Comparison of ENCODE assay signal across 6 fruit fly cellular contexts in genomic region chrX:4616865-4617669, dm6.
A peak's percentile ranks its signal among the peaks of the same experiment; 100 is the strongest.
TF ChIP-seq lines count a peak whose summit lies in the region.

TSS of gene peb (plus strand) at chrX:4617564.

- TF ChIP-seq CTCF in whole organism, embryonic (GFP tag; optimal IDR thresholded peaks at IDR 0.05; lab: Kevin White, UChicago) = no peak

TF ChIP-seq in whole organism, 6 proteins besides CTCF, POLR2A, EP300 and RAD21:
- peak; percentile 87 for TF ChIP-seq Dll (optimal IDR thresholded peaks at IDR 0.05; lab: Kevin White, UChicago)
- TF ChIP-seq EcR (GFP tag; optimal IDR thresholded peaks at IDR 0.05; lab: Kevin White, UChicago) = no peak

TF ChIP-seq in whole organism, adult, 20 proteins besides CTCF, POLR2A, EP300 and RAD21 (continues in another document):
- TF ChIP-seq cnc (optimal IDR thresholded peaks at IDR 0.05; lab: Kevin White, UChicago) = no peak
- peak; percentile 36 for TF ChIP-seq tj (GFP tag; optimal IDR thresholded peaks at IDR 0.05; lab: Kevin White, UChicago)
- TF ChIP-seq ovo (GFP tag; optimal IDR thresholded peaks at IDR 0.05; lab: Kevin White, UChicago) = no peak
- TF ChIP-seq CG1620 (GFP tag; optimal IDR thresholded peaks at IDR 0.05; lab: Kevin White, UChicago) = no peak
- TF ChIP-seq CG11617 (GFP tag; optimal IDR thresholded peaks at IDR 0.05; lab: Kevin White, UChicago) = no peak
- peak; percentile 21 for TF ChIP-seq Hr96 (GFP tag; optimal IDR thresholded peaks at IDR 0.05; lab: Kevin White, UChicago)
- TF ChIP-seq Crg-1 (GFP tag; optimal IDR thresholded peaks at IDR 0.05; lab: Kevin White, UChicago) = no peak
- TF ChIP-seq Mnt (GFP tag; optimal IDR thresholded peaks at IDR 0.05; lab: Kevin White, UChicago) = peak; percentile 92
- TF ChIP-seq CG7045 (GFP tag; optimal IDR thresholded peaks at IDR 0.05; lab: Kevin White, UChicago) = no peak
- TF ChIP-seq kay (GFP tag; lab: Kevin White, UChicago; ENCODE audit: borderline replicate concordance) = no peak
- no peak for TF ChIP-seq cic (GFP tag; optimal IDR thresholded peaks at IDR 0.05; lab: Kevin White, UChicago)
- TF ChIP-seq CG12768 (GFP tag; optimal IDR thresholded peaks at IDR 0.05; lab: Kevin White, UChicago) = no peak
- TF ChIP-seq CG5204 (GFP tag; optimal IDR thresholded peaks at IDR 0.05; lab: Kevin White, UChicago) = no peak
- no peak for TF ChIP-seq CG33017 (tag; optimal IDR thresholded peaks at IDR 0.05; lab: Kevin White, UChicago)
- no peak for TF ChIP-seq toe (GFP tag; optimal IDR thresholded peaks at IDR 0.05; lab: Kevin White, UChicago)
- TF ChIP-seq Clk (GFP tag; optimal IDR thresholded peaks at IDR 0.05; lab: Kevin White, UChicago) = no peak
- TF ChIP-seq CG14711 (tag; optimal IDR thresholded peaks at IDR 0.05; lab: Kevin White, UChicago) = no peak
- TF ChIP-seq CG7101 (tag; optimal IDR thresholded peaks at IDR 0.05; lab: Kevin White, UChicago) = no peak
- TF ChIP-seq bab1 (GFP tag; optimal IDR thresholded peaks at IDR 0.05; lab: Kevin White, UChicago) = peak; percentile 63

TF ChIP-seq in whole organism, embryonic, 481 proteins besides CTCF, POLR2A, EP300 and RAD21 (continues in another document):
- 0 out of 2 replicates have a peak, but pooled peaks have one; percentile 11 for TF ChIP-seq CG7372 (GFP tag; IDR thresholded peaks at IDR 0.05; lab: Robert Waterston, UW)
- peak; percentile 26 for TF ChIP-seq cato (GFP tag; optimal IDR thresholded peaks at IDR 0.05; lab: Kevin White, UChicago; ENCODE audit: borderline replicate concordance)
- TF ChIP-seq Drgx (GFP tag; IDR thresholded peaks at IDR 0.05; lab: Robert Waterston, UW) = no peak
- peak; percentile 49; the same call in 1 of the 3 replicates for TF ChIP-seq CG34224 (GFP tag; IDR thresholded peaks at IDR 0.05; lab: Robert Waterston, UW; ENCODE audit: partially characterized antibody)
- TF ChIP-seq CG13287 (GFP tag; IDR thresholded peaks at IDR 0.05; lab: Robert Waterston, UW; ENCODE audit: partially characterized antibody) = peak; percentile 45; the same call in 1 of the 2 replicates
- TF ChIP-seq gfzf (GFP tag; optimal IDR thresholded peaks at IDR 0.05; lab: Kevin White, UChicago) = no peak
- TF ChIP-seq ttk (GFP tag; IDR thresholded peaks at IDR 0.05; lab: Robert Waterston, UW) = no peak
- TF ChIP-seq CG15073 (GFP tag; optimal IDR thresholded peaks at IDR 0.05; lab: Kevin White, UChicago) = no peak
- no peak for TF ChIP-seq shn (GFP tag; optimal IDR thresholded peaks at IDR 0.05; lab: Kevin White, UChicago)
- TF ChIP-seq bsh (GFP tag; optimal IDR thresholded peaks at IDR 0.05; lab: Kevin White, UChicago) = peak; percentile 29 to 50
- TF ChIP-seq Nf-YC (tag; optimal IDR thresholded peaks at IDR 0.05; lab: Kevin White, UChicago) = peak; percentile 89
- no peak for TF ChIP-seq ato (GFP tag; IDR thresholded peaks at IDR 0.05; lab: Robert Waterston, UW; ENCODE audit: partially characterized antibody)
- TF ChIP-seq CG5953 (GFP tag; IDR thresholded peaks at IDR 0.05; lab: Robert Waterston, UW) = no peak
- TF ChIP-seq CkIIα-i1 (GFP tag; IDR thresholded peaks at IDR 0.05; lab: Robert Waterston, UW) = no peak
- peak; percentile 66 for TF ChIP-seq CG16815 (GFP tag; optimal IDR thresholded peaks at IDR 0.05; lab: Kevin White, UChicago)
- no peak for TF ChIP-seq CG7745 (tag; optimal IDR thresholded peaks at IDR 0.05; lab: Kevin White, UChicago)
- no peak for TF ChIP-seq Fer3 (tag; optimal IDR thresholded peaks at IDR 0.05; lab: Kevin White, UChicago)

TF ChIP-seq in whole organism, prepupa, 60 proteins besides CTCF, POLR2A, EP300 and RAD21 (continues in another document):
- no peak for TF ChIP-seq fd85E (GFP tag; optimal IDR thresholded peaks at IDR 0.05; lab: Kevin White, UChicago)
- no peak for TF ChIP-seq CG3919 (GFP tag; optimal IDR thresholded peaks at IDR 0.05; lab: Kevin White, UChicago)
- no peak for TF ChIP-seq Gug (GFP tag; IDR thresholded peaks at IDR 0.05; lab: Robert Waterston, UW)
- TF ChIP-seq Hr38 (GFP tag; optimal IDR thresholded peaks at IDR 0.05; lab: Kevin White, UChicago) = no peak
- no peak for TF ChIP-seq fd59A (GFP tag; optimal IDR thresholded peaks at IDR 0.05; lab: Kevin White, UChicago)
- TF ChIP-seq CG6792 (GFP tag; optimal IDR thresholded peaks at IDR 0.05; lab: Kevin White, UChicago) = peak; percentile 19
- peak; percentile 61 for TF ChIP-seq Met (GFP tag; optimal IDR thresholded peaks at IDR 0.05; lab: Kevin White, UChicago)
- no peak for TF ChIP-seq spab (GFP tag; optimal IDR thresholded peaks at IDR 0.05; lab: Kevin White, UChicago)
- TF ChIP-seq fkh (GFP tag; optimal IDR thresholded peaks at IDR 0.05; lab: Kevin White, UChicago) = peak; percentile 40
- peak; percentile 66 for TF ChIP-seq Hr4 (GFP tag; optimal IDR thresholded peaks at IDR 0.05; lab: Kevin White, UChicago)
- peak; percentile 26 for TF ChIP-seq acj6 (GFP tag; optimal IDR thresholded peaks at IDR 0.05; lab: Kevin White, UChicago)
- TF ChIP-seq CG16779 (tag; optimal IDR thresholded peaks at IDR 0.05; lab: Kevin White, UChicago) = peak; percentile 54
- no peak for TF ChIP-seq CG6808 (GFP tag; optimal IDR thresholded peaks at IDR 0.05; lab: Kevin White, UChicago)
- no peak for TF ChIP-seq CG3032 (tag; optimal IDR thresholded peaks at IDR 0.05; lab: Kevin White, UChicago)
- no peak for TF ChIP-seq CG1621 (tag; optimal IDR thresholded peaks at IDR 0.05; lab: Kevin White, UChicago)
- peak; percentile 47 for TF ChIP-seq CG6276 (GFP tag; optimal IDR thresholded peaks at IDR 0.05; lab: Kevin White, UChicago)
- peak; percentile 63 for TF ChIP-seq Hr39 (GFP tag; optimal IDR thresholded peaks at IDR 0.05; lab: Kevin White, UChicago)
- TF ChIP-seq salr (GFP tag; optimal IDR thresholded peaks at IDR 0.05; lab: Kevin White, UChicago) = no peak
- TF ChIP-seq Eip75B (GFP tag; optimal IDR thresholded peaks at IDR 0.05; lab: Kevin White, UChicago) = peak; percentile 56
- TF ChIP-seq Lpt (GFP tag; optimal IDR thresholded peaks at IDR 0.05; lab: Kevin White, UChicago) = no peak

TF ChIP-seq in whole organism, pupa, 21 proteins besides CTCF, POLR2A, EP300 and RAD21 (continues in another document):
- TF ChIP-seq Snoo (tag; optimal IDR thresholded peaks at IDR 0.05; lab: Kevin White, UChicago) = peak; percentile 54
- TF ChIP-seq Pif1A (GFP tag; optimal IDR thresholded peaks at IDR 0.05; lab: Kevin White, UChicago) = peak; percentile 7
- TF ChIP-seq CG10348 (GFP tag; IDR thresholded peaks at IDR 0.05; lab: Robert Waterston, UW) = no peak
- no peak for TF ChIP-seq D1 (tag; optimal IDR thresholded peaks at IDR 0.05; lab: Kevin White, UChicago)
- TF ChIP-seq EcR (GFP tag; optimal IDR thresholded peaks at IDR 0.05; lab: Kevin White, UChicago) = peak; percentile 27
- peak; percentile 33 for TF ChIP-seq CG14655 (GFP tag; optimal IDR thresholded peaks at IDR 0.05; lab: Kevin White, UChicago)
- peak; percentile 71 for TF ChIP-seq CG12605 (GFP tag; IDR thresholded peaks at IDR 0.05; lab: Robert Waterston, UW)
- TF ChIP-seq fd96Ca (GFP tag; IDR thresholded peaks at IDR 0.05; lab: Robert Waterston, UW) = peak; percentile 34; the same call in 2 of the 3 replicates
- TF ChIP-seq gl (tag; optimal IDR thresholded peaks at IDR 0.05; lab: Kevin White, UChicago) = peak; percentile 47
- no peak for TF ChIP-seq CG9948 (tag; optimal IDR thresholded peaks at IDR 0.05; lab: Kevin White, UChicago)
- TF ChIP-seq CG8301 (tag; optimal IDR thresholded peaks at IDR 0.05; lab: Kevin White, UChicago) = no peak
- TF ChIP-seq CG34367 (tag; optimal IDR thresholded peaks at IDR 0.05; lab: Kevin White, UChicago) = peak; percentile 4
- TF ChIP-seq rn (GFP tag; IDR thresholded peaks at IDR 0.05; lab: Robert Waterston, UW) = no peak
- TF ChIP-seq CG13204 (GFP tag; optimal IDR thresholded peaks at IDR 0.05; lab: Kevin White, UChicago) = peak; percentile 32
- peak; percentile 12 for TF ChIP-seq Pif1B (GFP tag; optimal IDR thresholded peaks at IDR 0.05; lab: Kevin White, UChicago)
- TF ChIP-seq CG17806 (tag; optimal IDR thresholded peaks at IDR 0.05; lab: Kevin White, UChicago) = no peak
- peak; percentile 63; the same call in 2 of the 3 replicates for TF ChIP-seq CG4496 (GFP tag; IDR thresholded peaks at IDR 0.05; lab: Robert Waterston, UW)
- TF ChIP-seq CG8159 (tag; optimal IDR thresholded peaks at IDR 0.05; lab: Kevin White, UChicago) = peak; percentile 12
- TF ChIP-seq CG32121 (GFP tag; IDR thresholded peaks at IDR 0.05; lab: Robert Waterston, UW) = no peak
- no peak for TF ChIP-seq CG15710 (tag; optimal IDR thresholded peaks at IDR 0.05; lab: Kevin White, UChicago)

TF ChIP-seq in whole organism, wandering third instar larva, 38 proteins besides CTCF, POLR2A, EP300 and RAD21 (continues in another document):
- TF ChIP-seq usp (GFP tag; optimal IDR thresholded peaks at IDR 0.05; lab: Kevin White, UChicago) (no peak), ey (GFP tag; optimal IDR thresholded peaks at IDR 0.05; lab: Kevin White, UChicago) (peak; percentile 67), foxo (GFP tag; optimal IDR thresholded peaks at IDR 0.05; lab: Kevin White, UChicago) (peak in 1 of 2 experiments; percentile 80), Hr83 (GFP tag; optimal IDR thresholded peaks at IDR 0.05; lab: Kevin White, UChicago; ENCODE audit: poor library complexity, severe bottlenecking) (no peak), Dfd (GFP tag; optimal IDR thresholded peaks at IDR 0.05; lab: Kevin White, UChicago) (no peak), Abd-B (GFP tag; optimal IDR thresholded peaks at IDR 0.05; lab: Kevin White, UChicago) (no peak), Jra (GFP tag; optimal IDR thresholded peaks at IDR 0.05; lab: Kevin White, UChicago) (no peak), rgr (GFP tag; optimal IDR thresholded peaks at IDR 0.05; lab: Kevin White, UChicago) (no peak), sv (GFP tag; optimal IDR thresholded peaks at IDR 0.05; lab: Kevin White, UChicago) (no peak), br (GFP tag; optimal IDR thresholded peaks at IDR 0.05; lab: Kevin White, UChicago) (peak; percentile 41), dl (GFP tag; optimal IDR thresholded peaks at IDR 0.05; lab: Kevin White, UChicago; ENCODE audit: insufficient read depth in 1 of 2, partially characterized antibody in 2 of 2) (peak in 1 of 2 experiments; percentile 58), OdsH (GFP tag; optimal IDR thresholded peaks at IDR 0.05; lab: Kevin White, UChicago) (peak; percentile 31), CrebA (GFP tag; optimal IDR thresholded peaks at IDR 0.05; lab: Kevin White, UChicago; ENCODE audit: borderline replicate concordance) (no peak), N (GFP tag; optimal IDR thresholded peaks at IDR 0.05; lab: Kevin White, UChicago) (no peak), tai (GFP tag; optimal IDR thresholded peaks at IDR 0.05; lab: Kevin White, UChicago) (no peak), woc (GFP tag; optimal IDR thresholded peaks at IDR 0.05; lab: Kevin White, UChicago) (peak; percentile 54), psq (GFP tag; optimal IDR thresholded peaks at IDR 0.05; lab: Kevin White, UChicago) (peak; percentile 27), Hr78 (GFP tag; optimal IDR thresholded peaks at IDR 0.05; lab: Kevin White, UChicago) (no peak), fru (GFP tag; optimal IDR thresholded peaks at IDR 0.05; lab: Kevin White, UChicago) (peak; percentile 79), GATAd (GFP tag; optimal IDR thresholded peaks at IDR 0.05; lab: Kevin White, UChicago) (no peak), pan (optimal IDR thresholded peaks at IDR 0.05; lab: Kevin White, UChicago) (no peak), h (GFP tag; optimal IDR thresholded peaks at IDR 0.05; lab: Kevin White, UChicago) (peak; percentile 39), CG32264 (GFP tag; optimal IDR thresholded peaks at IDR 0.05; lab: Kevin White, UChicago) (no peak)
